Fruit fly (Drosophila melanogaster): Measurements from ENCODE around the gene CG6013.
A peak's percentile ranks its signal among the peaks of the same experiment; 100 is the strongest.

Gene CG6013

DNA sequence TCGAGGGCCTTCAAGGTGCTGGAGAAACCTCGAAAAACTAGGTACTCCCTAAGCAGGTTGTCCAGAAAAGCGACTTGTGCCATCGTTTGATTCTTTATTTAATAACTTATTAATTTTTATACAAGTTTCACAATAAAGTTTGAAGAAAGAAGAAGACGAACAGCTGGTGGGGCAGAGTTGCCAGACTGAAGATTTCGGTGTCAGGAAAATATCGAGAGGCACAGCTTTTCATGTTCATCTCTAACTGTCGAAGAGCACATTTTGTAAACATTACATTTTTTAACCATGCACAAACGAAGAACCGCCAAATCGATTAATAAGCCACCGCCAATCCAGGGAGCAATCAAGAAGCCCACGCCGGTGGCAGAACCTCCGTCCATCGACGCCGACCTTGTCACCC is 7.4 kb upstream of the CG6013 start, which contains the start of the genes CG6005 and CG14286 (continued):
- TF ChIP-seq tx (GFP tag; optimal IDR thresholded peaks at IDR 0.05) (peak; percentile 30), CG30431 (GFP tag; optimal IDR thresholded peaks at IDR 0.05) (no peak), Meics (GFP tag; optimal IDR thresholded peaks at IDR 0.05) (no peak), NfI (GFP tag; optimal IDR thresholded peaks at IDR 0.05) (peak; percentile 69), Nf-YA (GFP tag; IDR thresholded peaks at IDR 0.05) (peak; percentile 45; the same call in 1 of the 2 replicates), BtbVII (GFP tag; optimal IDR thresholded peaks at IDR 0.05) (no peak), insv (GFP tag; optimal IDR thresholded peaks at IDR 0.05) (no peak), Mes4 (GFP tag; optimal IDR thresholded peaks at IDR 0.05) (no peak), Pdp1 (GFP tag; optimal IDR thresholded peaks at IDR 0.05) (peak; percentile 32 to 66), wor (GFP tag; IDR thresholded peaks at IDR 0.05) (no peak), CG4282 (GFP tag; optimal IDR thresholded peaks at IDR 0.05) (peak; percentile 21), CG10654 (GFP tag; optimal IDR thresholded peaks at IDR 0.05) (peak; percentile 2), CHES-1-like (GFP tag; optimal IDR thresholded peaks at IDR 0.05) (peak; percentile 81), CG7839 (tag; optimal IDR thresholded peaks at IDR 0.05) (no peak), vnd (GFP tag; IDR thresholded peaks at IDR 0.05; ENCODE audit: partially characterized antibody) (peak; percentile 79), CG18476 (GFP tag; optimal IDR thresholded peaks at IDR 0.05) (no peak), CG31224 (GFP tag; IDR thresholded peaks at IDR 0.05) (peak; percentile 59; the same call in 1 of the 2 replicates), nerfin-2 (GFP tag; IDR thresholded peaks at IDR 0.05; ENCODE audit: partially characterized antibody) (no peak; the same call in 1 of the 2 replicates), gce (GFP tag; IDR thresholded peaks at IDR 0.05) (peak; percentile 48; the same call in 1 of the 3 replicates), CG2199 (GFP tag; IDR thresholded peaks at IDR 0.05) (no peak), pan (optimal IDR thresholded peaks at IDR 0.05) (no peak), pan (GFP tag; optimal IDR thresholded peaks at IDR 0.05 in 1 of 2, IDR thresholded peaks at IDR 0.05 in 1 of 2) (peak in 1 of 2 experiments; percentile 75), gfzf (GFP tag; optimal IDR thresholded peaks at IDR 0.05) (peak; percentile 23), cg (GFP tag; optimal IDR thresholded peaks at IDR 0.05) (no peak), nau (GFP tag; optimal IDR thresholded peaks at IDR 0.05) (no peak), CG9727 (GFP tag; optimal IDR thresholded peaks at IDR 0.05) (peak; percentile 12), Ptx1 (GFP tag; IDR thresholded peaks at IDR 0.05) (peak; percentile 66), NC2β (GFP tag; optimal IDR thresholded peaks at IDR 0.05) (peak; percentile 38), prd (optimal IDR thresholded peaks at IDR 0.05) (no peak), prd (GFP tag; IDR thresholded peaks at IDR 0.05) (peak; percentile 80), PHDP (tag; optimal IDR thresholded peaks at IDR 0.05) (peak; percentile 36), CG6654 (GFP tag; optimal IDR thresholded peaks at IDR 0.05) (no peak), fu2 (GFP tag; optimal IDR thresholded peaks at IDR 0.05) (peak; percentile 54), CG12104 (GFP tag; optimal IDR thresholded peaks at IDR 0.05) (no peak), Scr (GFP tag; IDR thresholded peaks at IDR 0.05; ENCODE audit: partially characterized antibody) (peak; percentile 82), TFAM (GFP tag; optimal IDR thresholded peaks at IDR 0.05) (no peak), Asciz (GFP tag; optimal IDR thresholded peaks at IDR 0.05) (no peak), NFAT (GFP tag; IDR thresholded peaks at IDR 0.05) (peak; percentile 92), CG1603 (tag; optimal IDR thresholded peaks at IDR 0.05) (peak; percentile 64), Ets97D (GFP tag; optimal IDR thresholded peaks at IDR 0.05) (peak; percentile 50), Hey (tag; optimal IDR thresholded peaks at IDR 0.05) (no peak), Dref (GFP tag; IDR thresholded peaks at IDR 0.05) (peak; percentile 55), cas (GFP tag; IDR thresholded peaks at IDR 0.05) (peak; percentile 49; the same call in 1 of the 2 replicates), pum (GFP tag; optimal IDR thresholded peaks at IDR 0.05) (peak; percentile 55), mld (GFP tag; IDR thresholded peaks at IDR 0.05; ENCODE audit: partially characterized antibody) (peak; percentile 53; the same call in 1 of the 3 replicates), jigr1 (GFP tag; IDR thresholded peaks at IDR 0.05) (no peak), Nf-YC (tag; optimal IDR thresholded peaks at IDR 0.05) (peak; percentile 34), Ada2b (GFP tag; IDR thresholded peaks at IDR 0.05) (0 out of 2 replicates have a peak, but pooled peaks have one; percentile 13), dysf (GFP tag; IDR thresholded peaks at IDR 0.05) (peak; percentile 64; the same call in 2 of the 3 replicates), knrl (GFP tag; IDR thresholded peaks at IDR 0.05; ENCODE audit: partially characterized antibody) (peak; percentile 84), gcm (GFP tag; optimal IDR thresholded peaks at IDR 0.05) (no peak)

Data from whole organism, embryonic.